Worm (Caenorhabditis elegans): ENCODE measurements around the gene lgc-41.

DNA sequence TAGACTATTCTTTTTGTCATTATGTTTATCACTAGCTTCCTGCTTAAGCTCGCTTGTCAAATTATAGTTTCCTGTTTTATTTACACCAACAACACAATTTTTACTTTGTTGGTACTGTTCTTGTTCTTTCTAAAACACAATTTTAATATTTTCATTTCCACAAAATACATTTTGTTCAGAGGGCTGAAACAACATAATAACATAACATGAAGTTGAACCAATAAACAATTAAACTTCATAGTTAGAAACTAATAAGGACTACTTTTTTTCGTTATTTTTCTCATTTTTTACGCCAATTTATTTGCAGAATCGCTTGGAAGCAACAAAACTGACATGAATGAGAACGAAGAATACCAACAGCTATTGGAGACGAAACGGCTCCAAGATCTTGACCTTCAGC is 10.2 kb upstream of the lgc-41 start, which contains the start of gene C39B10.3:
- no peak for TF ChIP-seq nhr-43 (tag; optimal IDR thresholded peaks at IDR 0.05; ENCODE audit: poor library complexity, severe bottlenecking)
- TF ChIP-seq mdl-1 (tag; optimal IDR thresholded peaks at IDR 0.05) = no peak
- TF ChIP-seq ztf-4 (tag; optimal IDR thresholded peaks at IDR 0.05) = no peak
- no peak for TF ChIP-seq ceh-82 (tag; optimal IDR thresholded peaks at IDR 0.05)
- TF ChIP-seq elt-3 (tag; optimal IDR thresholded peaks at IDR 0.05) = no peak
- TF ChIP-seq daf-12 (tag; optimal IDR thresholded peaks at IDR 0.05) = no peak
- TF ChIP-seq nhr-25 (tag; optimal IDR thresholded peaks at IDR 0.05) = no peak
- no peak for TF ChIP-seq tbx-2 (tag; optimal IDR thresholded peaks at IDR 0.05)
- TF ChIP-seq elt-2 (tag; optimal IDR thresholded peaks at IDR 0.05) = no peak
- TF ChIP-seq nhr-12 (tag; optimal IDR thresholded peaks at IDR 0.05) = no peak
- TF ChIP-seq fkh-2 (tag; optimal IDR thresholded peaks at IDR 0.05) = no peak
- TF ChIP-seq jun-1 (tag; optimal IDR thresholded peaks at IDR 0.05) = no peak
- no peak for TF ChIP-seq nhr-77 (tag; optimal IDR thresholded peaks at IDR 0.05)
- no peak for TF ChIP-seq zag-1 (tag; optimal IDR thresholded peaks at IDR 0.05)
